Worm (Caenorhabditis elegans): ENCODE data around the gene str-106.

str-106 gene

DNA sequence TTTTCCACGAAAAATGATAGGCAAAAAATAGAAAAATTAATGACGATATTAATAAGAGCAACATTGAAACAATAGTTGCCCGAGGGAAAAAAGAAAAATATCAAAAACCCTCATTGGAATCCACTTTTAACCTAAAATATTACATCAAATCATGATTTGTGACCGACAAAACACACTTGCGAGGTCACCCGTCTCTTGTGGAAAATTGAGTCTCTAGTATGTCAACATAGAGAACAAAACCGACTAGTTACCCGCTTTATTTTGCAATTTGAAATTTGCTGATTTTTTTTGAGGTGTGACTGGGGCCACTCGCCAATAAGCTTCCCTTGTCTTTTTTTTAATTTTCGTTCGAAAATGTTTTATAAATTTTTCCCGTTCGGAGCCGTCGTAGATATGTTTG lies 4.7 kb upstream of the str-106 start, which contains the start of gene cyp-33D1:
Gene cyp-33D1, minus strand, starts transcription at position 101 of the 400 bp plus-strand sequence.
- no peak for TF ChIP-seq ceh-13 (GFP tag; optimal IDR thresholded peaks at IDR 0.05)
- no peak for TF ChIP-seq tbx-37 (GFP tag; conservative IDR thresholded peaks at IDR 0.05)
- TF ChIP-seq ets-7 (tag; optimal IDR thresholded peaks at IDR 0.05) = no peak
- no peak for TF ChIP-seq sea-1 (GFP tag; conservative IDR thresholded peaks at IDR 0.05)

DNA sequence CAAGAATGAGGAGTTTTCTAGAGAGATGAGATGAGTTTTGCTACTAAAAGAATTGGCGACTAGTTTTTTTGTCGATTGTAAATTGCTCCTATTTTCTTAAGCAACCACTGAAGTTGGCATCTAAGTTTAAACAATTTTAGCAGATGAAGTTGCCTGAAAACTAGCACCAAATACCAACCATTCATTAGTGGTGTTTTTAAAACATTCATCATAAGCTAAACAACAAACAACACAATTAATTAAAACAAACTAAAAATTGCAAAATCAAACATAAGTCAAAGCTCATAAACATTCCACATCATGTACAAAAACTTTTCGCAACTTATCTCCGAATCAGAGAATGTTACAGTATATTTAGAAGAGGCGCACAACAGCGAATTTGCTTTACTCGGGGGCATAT lies 1.7 kb downstream of the str-106 start, which contains the start of gene srz-13:
Gene srz-13, plus strand, starts transcription at position 301 of the 400 bp plus-strand sequence.
- TF ChIP-seq ceh-13 (GFP tag; optimal IDR thresholded peaks at IDR 0.05) (no peak), hmg-4 (GFP tag; optimal IDR thresholded peaks at IDR 0.05) (no peak), F13C5.2 (tag; optimal IDR thresholded peaks at IDR 0.05) (no peak), aly-1 (tag; optimal IDR thresholded peaks at IDR 0.05) (no peak), ets-7 (tag; optimal IDR thresholded peaks at IDR 0.05) (no peak), sea-1 (GFP tag; conservative IDR thresholded peaks at IDR 0.05) (no peak), hmbx-1 (tag; optimal IDR thresholded peaks at IDR 0.05) (no peak), pes-1 (GFP tag; IDR thresholded peaks at IDR 0.05) (no peak), B0310.2 (tag; optimal IDR thresholded peaks at IDR 0.05) (no peak), hnd-1 (tag; optimal IDR thresholded peaks at IDR 0.05) (no peak)

DNA sequence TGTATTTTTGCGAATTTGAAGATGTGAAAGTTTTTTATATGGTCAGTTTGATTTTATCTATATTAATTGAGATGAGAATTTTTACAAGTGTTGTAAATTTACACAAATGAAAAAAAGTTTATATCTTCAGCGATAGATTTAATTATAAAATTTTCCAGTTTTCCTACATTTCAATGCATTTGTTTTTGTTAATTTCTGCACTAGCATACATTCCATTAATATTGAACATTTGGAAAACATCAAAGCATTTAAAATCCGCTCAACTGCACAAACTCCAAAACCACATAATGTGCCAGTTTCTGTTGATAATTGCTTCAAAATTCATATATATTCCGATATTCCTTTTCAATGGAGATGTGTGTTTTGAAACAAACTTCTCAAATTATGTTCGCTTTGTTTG lies 2.5 kb downstream of the str-106 start, which contains the start of gene srh-277:
Gene srh-277, plus strand, starts transcription at position 301 of the 400 bp plus-strand sequence.
- TF ChIP-seq aly-1 (tag; optimal IDR thresholded peaks at IDR 0.05) = no peak
- TF ChIP-seq B0310.2 (tag; optimal IDR thresholded peaks at IDR 0.05) = no peak
- no peak for TF ChIP-seq ceh-13 (GFP tag; optimal IDR thresholded peaks at IDR 0.05)
- TF ChIP-seq scrt-1 (GFP tag; IDR thresholded peaks at IDR 0.05) = no peak
- TF ChIP-seq ama-1 (optimal IDR thresholded peaks at IDR 0.05) = no peak
- TF ChIP-seq ets-7 (tag; optimal IDR thresholded peaks at IDR 0.05) = no peak
- no peak for TF ChIP-seq hmbx-1 (tag; optimal IDR thresholded peaks at IDR 0.05)
- no peak for TF ChIP-seq sea-1 (GFP tag; conservative IDR thresholded peaks at IDR 0.05)
- no peak for TF ChIP-seq F13C5.2 (tag; optimal IDR thresholded peaks at IDR 0.05)
- TF ChIP-seq pes-1 (GFP tag; IDR thresholded peaks at IDR 0.05) = no peak
- no peak for TF ChIP-seq hmg-4 (GFP tag; optimal IDR thresholded peaks at IDR 0.05)
- no peak for TF ChIP-seq ceh-36 (tag; optimal IDR thresholded peaks at IDR 0.05)

- TF ChIP-seq hnd-1 (tag; optimal IDR thresholded peaks at IDR 0.05) (no peak), pes-1 (GFP tag; IDR thresholded peaks at IDR 0.05) (no peak), aly-1 (tag; optimal IDR thresholded peaks at IDR 0.05) (no peak), tbx-11 (GFP tag; IDR thresholded peaks at IDR 0.05) (no peak), ceh-13 (GFP tag; optimal IDR thresholded peaks at IDR 0.05) (no peak), hmg-4 (GFP tag; optimal IDR thresholded peaks at IDR 0.05) (no peak), tra-4 (tag; optimal IDR thresholded peaks at IDR 0.05) (no peak)
These were observed 2.9 kb downstream of the str-106 start, which contains the start of gene srz-14 for ce11 chrV:16183357-16183756. Gene srz-14 (plus strand): TSS chrV:16183657.

DNA sequence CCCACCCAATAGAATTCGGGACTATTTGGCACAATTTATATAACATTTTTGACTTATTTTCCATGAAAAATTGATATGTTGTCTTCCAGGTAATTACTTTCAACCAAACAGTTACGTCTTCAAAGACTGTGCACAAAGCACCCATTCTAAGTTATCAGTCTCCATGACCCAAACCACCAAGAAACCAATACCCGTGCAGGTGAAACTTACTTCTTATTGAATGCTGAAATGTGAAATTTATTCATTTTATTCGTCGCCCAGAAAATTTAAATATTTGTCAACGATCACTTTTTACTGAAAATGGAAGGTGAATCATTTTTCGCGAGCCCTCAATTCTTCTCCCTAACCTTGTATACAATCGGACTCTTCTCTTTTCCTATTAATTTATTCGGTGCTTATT lies 10.0 kb downstream of the str-106 start, which contains the start of gene srh-281:
Gene srh-281, plus strand, starts transcription at position 301 of the 400 bp plus-strand sequence.
- TF ChIP-seq ama-1 (optimal IDR thresholded peaks at IDR 0.05) = no peak
- TF ChIP-seq hnd-1 (tag; optimal IDR thresholded peaks at IDR 0.05) = no peak
- TF ChIP-seq F13C5.2 (tag; optimal IDR thresholded peaks at IDR 0.05) = no peak

ce11 chrV:16192114-16192513 lies 11.7 kb downstream of the str-106 start, which contains the start of gene srh-279:
Gene srh-279 (plus strand): TSS chrV:16192414.
- TF ChIP-seq tbx-37 (GFP tag; conservative IDR thresholded peaks at IDR 0.05) (no peak), sea-1 (GFP tag; conservative IDR thresholded peaks at IDR 0.05) (no peak), scrt-1 (GFP tag; IDR thresholded peaks at IDR 0.05) (no peak), ama-1 (optimal IDR thresholded peaks at IDR 0.05) (no peak), hnd-1 (tag; optimal IDR thresholded peaks at IDR 0.05) (no peak), ets-7 (tag; optimal IDR thresholded peaks at IDR 0.05) (no peak), flt-1 (GFP tag; IDR thresholded peaks at IDR 0.05) (no peak), F13C5.2 (tag; optimal IDR thresholded peaks at IDR 0.05) (no peak)

DNA sequence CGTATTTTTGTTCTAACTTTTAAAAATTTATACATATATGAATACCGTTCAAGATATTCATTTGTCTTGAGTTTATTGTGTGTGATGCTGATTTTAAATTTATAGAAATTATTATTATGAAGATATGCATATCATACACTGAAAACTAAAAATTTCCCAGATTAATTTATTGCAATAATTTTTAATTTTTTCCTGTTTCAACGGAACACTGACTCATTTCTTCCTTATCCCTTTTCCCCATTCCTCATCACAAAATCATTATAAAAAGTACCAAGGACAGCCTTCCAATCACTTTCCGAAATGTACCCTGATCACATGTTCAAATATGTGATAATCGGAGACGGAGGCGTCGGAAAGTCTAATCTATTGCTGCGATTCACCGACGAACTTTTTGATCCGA lies 14.2 kb downstream of the str-106 start, which contains the start of gene rabr-4:
Gene rabr-4, plus strand, starts transcription at position 301 of the 400 bp plus-strand sequence.
- TF ChIP-seq ceh-13 (GFP tag; optimal IDR thresholded peaks at IDR 0.05) (no peak), scrt-1 (GFP tag; IDR thresholded peaks at IDR 0.05) (no peak), ama-1 (optimal IDR thresholded peaks at IDR 0.05) (no peak), sea-1 (GFP tag; conservative IDR thresholded peaks at IDR 0.05) (no peak), F13C5.2 (tag; optimal IDR thresholded peaks at IDR 0.05) (no peak), ets-7 (tag; optimal IDR thresholded peaks at IDR 0.05) (no peak), pes-1 (GFP tag; IDR thresholded peaks at IDR 0.05) (no peak), ceh-36 (tag; optimal IDR thresholded peaks at IDR 0.05) (no peak), B0310.2 (tag; optimal IDR thresholded peaks at IDR 0.05) (no peak), tbx-11 (GFP tag; IDR thresholded peaks at IDR 0.05) (no peak)

ce11 chrV:16195379-16195778 lies 14.9 kb downstream of the str-106 start, which contains the start of gene rabr-3:
Gene rabr-3 (plus strand): TSS chrV:16195679.
- TF ChIP-seq hmg-4 (GFP tag; optimal IDR thresholded peaks at IDR 0.05) (no peak), sea-1 (GFP tag; conservative IDR thresholded peaks at IDR 0.05) (no peak), F13C5.2 (tag; optimal IDR thresholded peaks at IDR 0.05) (no peak), B0310.2 (tag; optimal IDR thresholded peaks at IDR 0.05) (no peak), ets-7 (tag; optimal IDR thresholded peaks at IDR 0.05) (no peak), hnd-1 (tag; optimal IDR thresholded peaks at IDR 0.05) (no peak), pes-1 (GFP tag; IDR thresholded peaks at IDR 0.05) (no peak), ceh-13 (GFP tag; optimal IDR thresholded peaks at IDR 0.05) (no peak), flt-1 (GFP tag; IDR thresholded peaks at IDR 0.05) (no peak), tbx-11 (GFP tag; IDR thresholded peaks at IDR 0.05) (no peak), hmbx-1 (tag; optimal IDR thresholded peaks at IDR 0.05) (no peak)

Measured in whole organism, early embryonic.